Fruit fly (Drosophila melanogaster): ENCODE results near the gene Sbat.

The Sbat gene

DNA sequence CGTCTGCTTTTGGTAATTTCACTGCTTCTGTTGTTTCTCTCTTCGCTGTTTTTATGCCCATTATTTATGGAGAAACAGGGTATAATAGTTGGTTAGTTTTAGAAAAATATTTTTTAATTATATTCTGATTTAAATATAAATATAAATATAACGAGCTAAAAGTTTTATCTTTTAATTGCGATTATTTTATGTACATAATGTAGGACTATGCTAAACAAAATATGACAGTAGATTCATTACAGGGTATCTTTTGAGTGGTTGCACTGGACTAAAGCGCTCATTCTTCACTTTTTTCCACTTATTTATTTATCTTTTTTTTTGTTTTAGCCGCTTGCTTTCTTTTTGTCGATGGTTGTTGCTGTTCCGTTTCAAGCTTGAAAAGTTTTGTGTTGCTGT, 26.9 kb downstream of the Sbat start (continued):
- TF ChIP-seq gsb (GFP tag; IDR thresholded peaks at IDR 0.05): no peak
- TF ChIP-seq CG13287 (GFP tag; IDR thresholded peaks at IDR 0.05; ENCODE audit: partially characterized antibody): no peak
- TF ChIP-seq CG3838 (GFP tag; optimal IDR thresholded peaks at IDR 0.05): no peak
- TF ChIP-seq HLH54F (GFP tag; optimal IDR thresholded peaks at IDR 0.05): no peak
- TF ChIP-seq CG7372 (GFP tag; IDR thresholded peaks at IDR 0.05): no peak
- TF ChIP-seq Nf-YA (GFP tag; IDR thresholded peaks at IDR 0.05): peak; percentile 36; the same call in 1 of the 2 replicates
- no peak for TF ChIP-seq sens (GFP tag)
- no peak for TF ChIP-seq CG14860 (GFP tag; IDR thresholded peaks at IDR 0.05; ENCODE audit: partially characterized antibody)
- no peak for TF ChIP-seq CG13624 (GFP tag; optimal IDR thresholded peaks at IDR 0.05)
- TF ChIP-seq ase (GFP tag; IDR thresholded peaks at IDR 0.05): peak; percentile 35; the same call in 1 of the 3 replicates
- peak; percentile 22; the same call in 1 of the 2 replicates for TF ChIP-seq sob (GFP tag; IDR thresholded peaks at IDR 0.05)
- TF ChIP-seq ssp (GFP tag; IDR thresholded peaks at IDR 0.05): peak; percentile 41
- TF ChIP-seq CG3065 (GFP tag; optimal IDR thresholded peaks at IDR 0.05): no peak
- peak; percentile 31 for TF ChIP-seq az2 (GFP tag; optimal IDR thresholded peaks at IDR 0.05)
- TF ChIP-seq Lpt (GFP tag; optimal IDR thresholded peaks at IDR 0.05): no peak
- TF ChIP-seq CG3995 (GFP tag; optimal IDR thresholded peaks at IDR 0.05): no peak
- TF ChIP-seq her (GFP tag; optimal IDR thresholded peaks at IDR 0.05): no peak
- no peak for TF ChIP-seq Side (GFP tag; optimal IDR thresholded peaks at IDR 0.05)
- no peak for TF ChIP-seq YL-1 (GFP tag; optimal IDR thresholded peaks at IDR 0.05)
- TF ChIP-seq phol (tag; optimal IDR thresholded peaks at IDR 0.05): peak; percentile 53
- no peak for TF ChIP-seq CG31388 (GFP tag; optimal IDR thresholded peaks at IDR 0.05)
- peak; percentile 20; the same call in 1 of the 3 replicates for TF ChIP-seq Aef1 (GFP tag; IDR thresholded peaks at IDR 0.05)
- TF ChIP-seq seq (GFP tag; IDR thresholded peaks at IDR 0.05): no peak
- TF ChIP-seq esg (GFP tag; conservative IDR thresholded peaks at IDR 0.05): peak; percentile 24; the same call in 1 of the 2 replicates
- no peak for TF ChIP-seq bab2 (GFP tag; optimal IDR thresholded peaks at IDR 0.05)
- no peak for TF ChIP-seq CG17186 (GFP tag; optimal IDR thresholded peaks at IDR 0.05)
- peak; percentile 46; the same call in 1 of the 3 replicates for TF ChIP-seq CG14050 (GFP tag; IDR thresholded peaks at IDR 0.05)
- TF ChIP-seq unc-4 (GFP tag; IDR thresholded peaks at IDR 0.05; ENCODE audit: partially characterized antibody): no peak
- TF ChIP-seq CG1024 (GFP tag; IDR thresholded peaks at IDR 0.05): no peak
- no peak for TF ChIP-seq CG1603 (tag; optimal IDR thresholded peaks at IDR 0.05)
- TF ChIP-seq Hr39 (optimal IDR thresholded peaks at IDR 0.05): no peak
- TF ChIP-seq CG8944 (GFP tag; optimal IDR thresholded peaks at IDR 0.05): no peak
- no peak for TF ChIP-seq al (GFP tag; IDR thresholded peaks at IDR 0.05)
- TF ChIP-seq CG6689 (GFP tag; IDR thresholded peaks at IDR 0.05): peak; percentile 65
- TF ChIP-seq HmgD (GFP tag; optimal IDR thresholded peaks at IDR 0.05): no peak
- no peak for TF ChIP-seq CG10274 (GFP tag; optimal IDR thresholded peaks at IDR 0.05)
- no peak for TF ChIP-seq bbx (GFP tag; IDR thresholded peaks at IDR 0.05; ENCODE audit: partially characterized antibody)
- no peak for TF ChIP-seq Bteb2 (GFP tag; optimal IDR thresholded peaks at IDR 0.05)
- no peak for TF ChIP-seq Bgb (GFP tag; IDR thresholded peaks at IDR 0.05; ENCODE audit: partially characterized antibody)
- TF ChIP-seq scrt (GFP tag; optimal IDR thresholded peaks at IDR 0.05): no peak
- peak; percentile 5 for TF ChIP-seq CG6254 (GFP tag; optimal IDR thresholded peaks at IDR 0.05)
- TF ChIP-seq Ravus (GFP tag; IDR thresholded peaks at IDR 0.05): no peak
- TF ChIP-seq Hsf (GFP tag; optimal IDR thresholded peaks at IDR 0.05): no peak
- no peak for TF ChIP-seq CG1647 (GFP tag; optimal IDR thresholded peaks at IDR 0.05)
- no peak for TF ChIP-seq CG10565 (GFP tag; optimal IDR thresholded peaks at IDR 0.05)
- TF ChIP-seq dan (GFP tag; IDR thresholded peaks at IDR 0.05): no peak
- peak; percentile 21 for TF ChIP-seq Dek (tag; optimal IDR thresholded peaks at IDR 0.05)
- TF ChIP-seq tin (GFP tag; optimal IDR thresholded peaks at IDR 0.05): no peak
- no peak for TF ChIP-seq h (optimal IDR thresholded peaks at IDR 0.05)
- TF ChIP-seq CG15269 (tag; optimal IDR thresholded peaks at IDR 0.05): peak; percentile 69
- peak; percentile 72 for TF ChIP-seq lmd (GFP tag; IDR thresholded peaks at IDR 0.05)
- TF ChIP-seq Dad (GFP tag; optimal IDR thresholded peaks at IDR 0.05): no peak
- TF ChIP-seq Deaf1 (tag; optimal IDR thresholded peaks at IDR 0.05): no peak
- no peak for TF ChIP-seq B-H2 (GFP tag; optimal IDR thresholded peaks at IDR 0.05)
